Worm (Caenorhabditis elegans) whole organism, midembryonic: Measurements from ENCODE around the gene mrp-4.

Experiments
- T22C8.4 ChIP-seq: fragments of 200-800 bp; sonication (Bioruptor generic); IDR thresholded peaks from 2 replicates; pipeline ENCODE4 v1.3.6; 2022; ENCODE audit warnings: missing genetic modification characterization, missing compliant biosample characterization
- cog-1 ChIP-seq: sonication (generic microtip); optimal IDR thresholded peaks from 2 replicates; lab custom pipeline; 2016; ENCODE audit warnings: missing genetic modification characterization, missing compliant biosample characterization
- flt-1 ChIP-seq: fragments of 200-800 bp; sonication (Bioruptor generic); IDR thresholded peaks from 2 replicates; pipeline ENCODE4 v1.3.6; 2022; ENCODE audit warnings: missing genetic modification characterization, missing compliant biosample characterization
- klf-2 ChIP-seq: fragments of 200-800 bp; sonication (Bioruptor generic); conservative IDR thresholded peaks from 2 replicates; pipeline ENCODE4 v1.3.6; 2022; ENCODE audit warnings: missing genetic modification reagents, missing genetic modification characterization, missing compliant biosample characterization
- med-1 ChIP-seq: sonication (generic microtip); optimal IDR thresholded peaks from 2 replicates; lab custom pipeline; 2017; ENCODE audit warnings: missing genetic modification characterization, mild to moderate bottlenecking, missing compliant biosample characterization, antibody characterized with exemption, missing genetic modification reagents; ENCODE audit not compliant: insufficient read depth
- ref-1 ChIP-seq: fragments of 200-800 bp; sonication (Bioruptor generic); conservative IDR thresholded peaks from 2 replicates; pipeline ENCODE4 v1.3.6; 2022; ENCODE audit warnings: missing genetic modification reagents, missing genetic modification characterization, missing compliant biosample characterization
- tab-1 ChIP-seq: fragments of 200-800 bp; sonication (Bioruptor generic); IDR thresholded peaks from 2 replicates; pipeline ENCODE4 v1.3.6; 2022; ENCODE audit warnings: missing genetic modification characterization, missing compliant biosample characterization
- ztf-23 ChIP-seq: fragments of 200-800 bp; sonication (Bioruptor generic); IDR thresholded peaks from 2 replicates; pipeline ENCODE4 v1.3.6; 2022; ENCODE audit warnings: missing genetic modification reagents, missing genetic modification characterization, missing compliant biosample characterization
- ztf-29 ChIP-seq: fragments of 200-800 bp; sonication (Bioruptor generic); IDR thresholded peaks from 2 replicates; pipeline ENCODE4 v1.3.6; 2022; ENCODE audit warnings: missing genetic modification reagents, missing genetic modification characterization, missing compliant biosample characterization

mrp-4 gene

DNA sequence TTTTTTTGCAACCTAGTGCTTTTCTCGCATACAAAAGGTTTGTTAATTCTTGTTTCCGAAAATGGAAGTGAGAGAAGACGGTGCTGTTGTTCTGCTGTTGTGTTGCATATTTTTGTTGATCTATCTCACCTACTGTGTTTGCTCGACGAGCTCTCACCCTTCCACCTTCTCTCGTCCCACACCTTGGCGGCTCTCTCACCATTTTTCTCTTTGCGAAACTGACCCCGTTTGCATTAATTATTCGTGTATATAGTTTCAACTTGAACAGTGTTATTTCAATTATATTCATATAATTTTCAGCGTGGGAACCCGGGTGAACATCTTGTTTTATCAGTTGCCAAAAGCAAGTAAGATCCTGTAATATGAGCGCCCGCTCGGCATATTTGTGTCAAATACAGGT is 7.0 kb upstream of the mrp-4 start, which contains the start of gene R07B1.9:
Gene R07B1.9, plus strand, starts transcription at position 301 of the 400 bp plus-strand sequence.
- TF ChIP-seq ztf-29 (GFP tag; lab: Robert Waterston, UW) = no peak

DNA sequence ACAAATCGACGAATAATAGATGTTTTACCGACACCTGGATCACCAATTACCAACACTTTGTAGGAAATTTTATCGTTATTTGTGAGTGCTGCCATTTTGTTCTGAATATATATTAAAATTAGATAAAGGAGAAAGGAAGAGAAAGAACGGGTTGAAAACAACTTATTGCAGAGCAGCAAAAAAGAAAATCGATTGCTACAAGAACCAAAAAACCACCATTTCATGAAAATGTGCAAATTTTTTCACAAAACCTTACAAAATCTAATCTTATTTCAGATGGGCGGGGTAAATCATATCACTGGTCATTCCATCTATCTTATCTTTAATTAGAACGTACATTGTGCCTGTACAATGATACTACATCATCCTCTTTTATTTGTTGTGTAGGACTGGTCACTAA is 2.0 kb upstream of the mrp-4 start, which contains the start of gene glo-1:
Gene glo-1, minus strand, starts transcription at position 101 of the 400 bp plus-strand sequence.
- no peak for TF ChIP-seq T22C8.4 (GFP tag; lab: Robert Waterston, UW)
- TF ChIP-seq tab-1 (GFP tag; lab: Robert Waterston, UW) = no peak
- no peak for TF ChIP-seq ref-1 (GFP tag; lab: Robert Waterston, UW)
- no peak for TF ChIP-seq flt-1 (GFP tag; lab: Robert Waterston, UW)
- TF ChIP-seq med-1 (GFP tag; lab: Kevin White, UChicago) = no peak
- TF ChIP-seq klf-2 (GFP tag; lab: Robert Waterston, UW) = no peak
- no peak for TF ChIP-seq cog-1 (tag; lab: Kevin White, UChicago)

DNA sequence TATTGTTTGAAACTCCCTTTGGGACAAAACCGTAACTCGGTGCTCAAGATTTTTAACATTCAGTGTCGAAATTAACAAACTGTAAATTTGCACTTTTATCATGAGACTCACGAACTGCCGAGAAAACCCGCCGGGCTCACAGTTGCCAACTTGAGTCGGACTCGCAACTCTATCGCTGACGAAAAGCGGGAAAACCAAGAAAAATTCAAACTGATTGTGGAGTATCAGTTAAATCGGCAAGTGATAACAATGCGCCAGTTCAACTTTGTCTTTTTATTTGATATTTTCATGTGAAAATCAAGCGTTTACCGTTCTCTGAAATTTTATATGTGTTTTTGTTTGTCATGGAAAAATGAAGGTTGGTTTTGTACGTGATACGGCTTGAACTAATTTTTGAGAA is 1.5 kb upstream of the mrp-4 start:
- TF ChIP-seq flt-1 (GFP tag; lab: Robert Waterston, UW) = no peak
- no peak for TF ChIP-seq cog-1 (tag; lab: Kevin White, UChicago)
- no peak for TF ChIP-seq ztf-23 (GFP tag; lab: Robert Waterston, UW)
- no peak for TF ChIP-seq med-1 (GFP tag; lab: Kevin White, UChicago)
- TF ChIP-seq ref-1 (GFP tag; lab: Robert Waterston, UW) = no peak
- TF ChIP-seq klf-2 (GFP tag; lab: Robert Waterston, UW) = no peak
- no peak for TF ChIP-seq tab-1 (GFP tag; lab: Robert Waterston, UW)
- no peak for TF ChIP-seq T22C8.4 (GFP tag; lab: Robert Waterston, UW)
- no peak for TF ChIP-seq ztf-29 (GFP tag; lab: Robert Waterston, UW)

- TF ChIP-seq med-1 (GFP tag; lab: Kevin White, UChicago) (no peak), ref-1 (GFP tag; lab: Robert Waterston, UW) (no peak), cog-1 (tag; lab: Kevin White, UChicago) (no peak), ztf-23 (GFP tag; lab: Robert Waterston, UW) (no peak), tab-1 (GFP tag; lab: Robert Waterston, UW) (no peak), klf-2 (GFP tag; lab: Robert Waterston, UW) (no peak), T22C8.4 (GFP tag; lab: Robert Waterston, UW) (no peak), flt-1 (GFP tag; lab: Robert Waterston, UW) (no peak), ztf-29 (GFP tag; lab: Robert Waterston, UW) (no peak)
These were observed 8.2 kb downstream of the mrp-4 start, which contains the start of gene F21G4.1 for ce11 chrX:9892323-9892722. Gene F21G4.1, minus strand, starts transcription at chrX:9892328.

DNA sequence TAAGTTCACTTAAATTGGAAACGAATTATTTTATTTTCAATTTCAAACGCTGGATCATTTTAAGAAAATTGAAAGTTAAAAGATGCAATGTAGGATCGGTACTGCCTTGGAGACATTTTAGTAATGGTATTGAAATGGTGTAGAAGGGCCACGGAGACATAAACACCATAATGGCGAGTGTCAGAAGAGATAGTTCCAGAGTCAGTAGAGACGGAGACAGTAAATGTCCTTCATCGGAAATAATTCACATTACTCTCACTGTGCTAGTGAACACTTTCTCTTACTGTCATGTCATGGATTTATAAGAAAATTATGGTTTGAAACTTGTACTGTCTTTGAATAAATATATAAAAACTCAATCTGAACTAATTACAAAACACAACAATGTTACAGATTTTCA is 9.0 kb downstream of the mrp-4 start:
- TF ChIP-seq klf-2 (GFP tag; lab: Robert Waterston, UW) = no peak
- TF ChIP-seq tab-1 (GFP tag; lab: Robert Waterston, UW) = no peak
- no peak for TF ChIP-seq ref-1 (GFP tag; lab: Robert Waterston, UW)
- no peak for TF ChIP-seq cog-1 (tag; lab: Kevin White, UChicago)
- no peak for TF ChIP-seq flt-1 (GFP tag; lab: Robert Waterston, UW)
- no peak for TF ChIP-seq ztf-23 (GFP tag; lab: Robert Waterston, UW)
- TF ChIP-seq T22C8.4 (GFP tag; lab: Robert Waterston, UW) = no peak
- TF ChIP-seq ztf-29 (GFP tag; lab: Robert Waterston, UW) = no peak
- TF ChIP-seq med-1 (GFP tag; lab: Kevin White, UChicago) = no peak

DNA sequence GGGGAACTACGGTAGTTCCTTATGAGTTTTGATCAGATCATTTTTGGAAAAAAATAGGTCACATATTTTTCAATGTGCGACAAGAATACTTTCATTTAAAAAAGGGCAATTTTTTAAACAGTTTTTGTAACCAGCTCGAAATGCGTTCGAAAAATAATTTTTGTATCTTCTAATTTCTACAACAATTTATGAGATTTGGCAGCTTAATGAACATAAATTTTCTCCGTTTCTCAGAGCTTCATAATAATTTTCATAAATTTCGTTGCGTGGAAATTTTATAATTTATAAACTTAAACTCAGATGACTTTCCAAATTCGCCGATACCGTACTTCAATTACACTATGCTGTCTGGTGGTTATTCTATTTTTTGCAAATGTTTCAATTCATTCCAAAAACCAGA is 10.8 kb downstream of the mrp-4 start, which contains the start of gene F21G4.3:
Gene F21G4.3, plus strand, starts transcription at position 301 of the 400 bp plus-strand sequence.
- TF ChIP-seq med-1 (GFP tag; lab: Kevin White, UChicago) (no peak), tab-1 (GFP tag; lab: Robert Waterston, UW) (no peak), cog-1 (tag; lab: Kevin White, UChicago) (no peak), ztf-29 (GFP tag; lab: Robert Waterston, UW) (no peak), flt-1 (GFP tag; lab: Robert Waterston, UW) (no peak), T22C8.4 (GFP tag; lab: Robert Waterston, UW) (no peak), klf-2 (GFP tag; lab: Robert Waterston, UW) (no peak), ref-1 (GFP tag; lab: Robert Waterston, UW) (no peak), ztf-23 (GFP tag; lab: Robert Waterston, UW) (no peak)

ce11 chrX:9899426-9900131 is 15.5 kb downstream of the mrp-4 start, which contains the start of gene phf-34:
Gene phf-34, minus strand, starts transcription at chrX:9899476.
- TF ChIP-seq flt-1 (GFP tag; lab: Robert Waterston, UW) = no peak
- TF ChIP-seq ztf-23 (GFP tag; lab: Robert Waterston, UW) = no peak
- no peak for TF ChIP-seq T22C8.4 (GFP tag; lab: Robert Waterston, UW)
- peak; percentile 71 for TF ChIP-seq cog-1 (tag; lab: Kevin White, UChicago)
- no peak for TF ChIP-seq tab-1 (GFP tag; lab: Robert Waterston, UW)
- no peak for TF ChIP-seq med-1 (GFP tag; lab: Kevin White, UChicago)
- no peak for TF ChIP-seq ref-1 (GFP tag; lab: Robert Waterston, UW)
- TF ChIP-seq klf-2 (GFP tag; lab: Robert Waterston, UW) = no peak
- TF ChIP-seq ztf-29 (GFP tag; lab: Robert Waterston, UW) = no peak

DNA sequence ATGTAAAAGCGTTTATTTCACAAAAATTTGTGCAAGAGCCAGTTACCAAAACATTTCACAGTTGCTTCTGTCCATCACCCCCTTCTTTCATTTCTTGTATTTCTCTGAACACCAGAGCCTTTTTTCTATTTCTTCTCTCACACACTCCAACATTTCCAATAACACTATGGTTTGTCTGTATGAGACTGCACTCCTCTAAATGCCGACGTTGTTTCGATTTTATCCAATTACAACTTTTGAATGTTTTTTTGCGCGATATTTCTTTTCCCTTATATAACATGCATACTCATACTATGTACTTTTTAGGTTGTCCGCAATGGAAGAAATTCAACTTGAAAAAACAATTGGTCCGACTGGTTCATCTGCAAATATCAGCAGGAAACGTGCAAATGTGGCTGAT is 21.8 kb downstream of the mrp-4 start, which contains the start of gene F21G4.5:
Gene F21G4.5, plus strand, starts transcription at position 301 of the 400 bp plus-strand sequence.
- TF ChIP-seq klf-2 (GFP tag; lab: Robert Waterston, UW) = no peak
- no peak for TF ChIP-seq ztf-23 (GFP tag; lab: Robert Waterston, UW)
- no peak for TF ChIP-seq cog-1 (tag; lab: Kevin White, UChicago)
- no peak for TF ChIP-seq ztf-29 (GFP tag; lab: Robert Waterston, UW)
- TF ChIP-seq T22C8.4 (GFP tag; lab: Robert Waterston, UW) = no peak
- TF ChIP-seq tab-1 (GFP tag; lab: Robert Waterston, UW) = no peak
- no peak for TF ChIP-seq flt-1 (GFP tag; lab: Robert Waterston, UW)
- TF ChIP-seq med-1 (GFP tag; lab: Kevin White, UChicago) = no peak
- no peak for TF ChIP-seq ref-1 (GFP tag; lab: Robert Waterston, UW)
